Worm (Caenorhabditis elegans) whole organism, early embryonic: ENCODE measurements around the gene algn-2.

Experiments
- B0310.2 ChIP-seq: sonication (generic microtip); optimal IDR thresholded peaks from 2 replicates; lab custom pipeline; 2016; ENCODE audit warnings: mild to moderate bottlenecking, missing genetic modification characterization, missing compliant biosample characterization
- F13C5.2 ChIP-seq: sonication (generic microtip); optimal IDR thresholded peaks from 2 replicates; lab custom pipeline; 2017; ENCODE audit warnings: mild to moderate bottlenecking, missing genetic modification characterization, inconsistent platforms, missing compliant biosample characterization
- aly-1 ChIP-seq: sonication (generic microtip); optimal IDR thresholded peaks from 2 replicates; lab custom pipeline; 2016; ENCODE audit warnings: missing genetic modification characterization, missing compliant biosample characterization
- ama-1 ChIP-seq: fragments of 150-350 bp; optimal IDR thresholded peaks from 2 replicates; lab custom pipeline; 2014
- ceh-13 ChIP-seq: fragments of 200-800 bp; sonication (Bioruptor generic); optimal IDR thresholded peaks from 2 replicates; lab custom pipeline; 2018; ENCODE audit warnings: mild to moderate bottlenecking, missing genetic modification characterization, missing compliant biosample characterization
- ceh-36 ChIP-seq: sonication (generic microtip); optimal IDR thresholded peaks from 2 replicates; lab custom pipeline; 2016; ENCODE audit warnings: missing genetic modification characterization, inconsistent platforms, missing compliant biosample characterization
- ets-7 ChIP-seq: sonication (generic microtip); optimal IDR thresholded peaks from 2 replicates; lab custom pipeline; 2016; ENCODE audit warnings: missing genotype, missing genetic modification characterization, missing compliant biosample characterization
- flt-1 ChIP-seq: fragments of 200-800 bp; sonication (Bioruptor generic); IDR thresholded peaks from 2 replicates; pipeline ENCODE4 v1.3.6; 2022; ENCODE audit warnings: missing genetic modification characterization, missing compliant biosample characterization
- hmbx-1 ChIP-seq: sonication (generic microtip); optimal IDR thresholded peaks from 2 replicates; lab custom pipeline; 2016; ENCODE audit warnings: mild to moderate bottlenecking, missing genetic modification characterization, missing compliant biosample characterization
- hmg-4 ChIP-seq: fragments of 200-800 bp; sonication (Bioruptor generic); optimal IDR thresholded peaks from 2 replicates; lab custom pipeline; 2018; ENCODE audit warnings: mild to moderate bottlenecking, missing genetic modification characterization, missing compliant biosample characterization
- hnd-1 ChIP-seq: sonication (generic microtip); optimal IDR thresholded peaks from 2 replicates; lab custom pipeline; 2016; ENCODE audit warnings: missing genetic modification characterization, missing compliant biosample characterization
- pes-1 ChIP-seq: fragments of 200-800 bp; sonication (Bioruptor generic); IDR thresholded peaks from 2 replicates; pipeline ENCODE4 v1.3.6; 2022; ENCODE audit warnings: missing genetic modification reagents, missing genetic modification characterization, missing compliant biosample characterization
- scrt-1 ChIP-seq: fragments of 200-800 bp; sonication (Bioruptor generic); IDR thresholded peaks from 2 replicates; pipeline ENCODE4 v1.3.6; 2022; ENCODE audit warnings: missing genetic modification characterization, missing compliant biosample characterization
- sea-1 ChIP-seq: fragments of 200-800 bp; sonication (Bioruptor generic); conservative IDR thresholded peaks from 2 replicates; pipeline ENCODE4 v1.3.6; 2022; ENCODE audit warnings: missing genetic modification characterization, missing compliant biosample characterization
- tbx-11 ChIP-seq: fragments of 200-800 bp; sonication (Bioruptor generic); IDR thresholded peaks from 2 replicates; pipeline ENCODE4 v1.3.6; 2022; ENCODE audit warnings: missing genetic modification characterization, missing compliant biosample characterization
- tbx-37 ChIP-seq: fragments of 200-800 bp; sonication (Bioruptor generic); conservative IDR thresholded peaks from 2 replicates; pipeline ENCODE4 v1.3.6; 2022; ENCODE audit warnings: missing genetic modification reagents, missing genetic modification characterization, missing compliant biosample characterization
- tra-4 ChIP-seq: sonication (generic microtip); optimal IDR thresholded peaks from 2 replicates; lab custom pipeline; 2017; ENCODE audit warnings: missing genetic modification characterization, missing compliant biosample characterization

The algn-2 gene

DNA sequence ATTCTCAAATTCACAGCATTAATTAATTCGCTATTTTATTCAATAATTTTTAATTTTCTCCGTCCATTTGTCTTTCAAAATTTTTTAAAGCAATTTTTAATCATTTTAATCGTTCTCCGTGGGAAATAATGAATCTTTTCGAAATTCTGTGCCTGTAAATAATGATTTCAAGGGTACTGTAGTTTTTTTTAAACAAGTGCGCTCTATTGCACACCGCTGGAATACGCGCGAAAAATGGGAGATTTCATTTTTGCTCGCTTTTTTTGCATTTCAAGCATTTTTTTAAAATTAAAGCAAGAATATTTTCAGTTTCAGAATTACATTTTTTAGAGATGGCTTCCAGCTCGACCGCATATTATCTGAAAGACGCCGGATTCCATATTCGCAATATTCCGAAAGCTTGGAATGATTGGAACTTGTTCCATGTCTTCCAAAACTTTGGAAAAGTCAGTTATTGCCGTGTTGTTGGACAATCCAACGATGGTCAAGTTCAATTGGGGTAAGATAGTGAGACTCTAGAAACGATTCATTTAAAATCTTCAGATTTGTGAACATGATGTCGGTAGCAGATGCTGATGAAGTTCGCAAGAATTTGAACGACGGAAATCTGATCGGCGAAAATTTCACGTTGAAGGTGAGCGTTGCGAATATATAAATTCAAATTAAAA, 46.0 kb downstream of the algn-2 start, which contains the start of gene tofu-6:
tofu-6 (plus strand) TSS at position 302 of the 668 bp plus-strand sequence.
- TF ChIP-seq ama-1 (lab: Kevin White, UChicago) = peak; percentile 92
- TF ChIP-seq tbx-37 (GFP tag; lab: Robert Waterston, UW) = no peak
- TF ChIP-seq tra-4 = no peak
- TF ChIP-seq ets-7 = no peak
- peak; percentile 19 for TF ChIP-seq aly-1
- no peak for TF ChIP-seq B0310.2

DNA sequence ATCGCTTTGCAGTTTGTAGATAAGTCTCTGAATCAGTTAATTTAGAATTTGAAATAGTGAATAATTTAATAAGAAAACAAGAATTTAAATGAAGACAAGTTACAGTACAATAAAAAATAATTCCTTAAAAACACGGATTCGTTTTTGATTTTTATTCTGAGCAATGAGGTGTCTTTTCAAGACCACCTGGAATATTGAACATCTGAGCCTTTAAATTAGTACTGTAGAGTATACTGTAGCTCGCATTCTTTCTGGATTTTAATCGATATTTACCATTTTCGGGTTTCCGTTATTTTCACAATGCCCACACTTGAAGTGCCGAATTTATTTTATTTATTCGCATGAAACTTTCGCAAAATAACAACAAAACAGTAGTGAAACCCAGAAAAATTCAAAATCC, 48.8 kb downstream of the algn-2 start, which contains the start of gene F07F6.7:
F07F6.7 (minus strand) TSS at position 27 of the 400 bp plus-strand sequence.
- TF ChIP-seq F13C5.2 (tag; lab: Kevin White, UChicago) (no peak), tra-4 (no peak), tbx-11 (no peak), flt-1 (no peak), ceh-36 (tag; lab: Kevin White, UChicago) (no peak), scrt-1 (GFP tag; lab: Robert Waterston, UW) (no peak), pes-1 (GFP tag; lab: Robert Waterston, UW) (no peak), hnd-1 (tag; lab: Kevin White, UChicago) (no peak), ama-1 (lab: Kevin White, UChicago) (no peak), hmg-4 (GFP tag; lab: Kevin White, UChicago) (no peak), B0310.2 (no peak), hmbx-1 (no peak), aly-1 (no peak), ets-7 (no peak), ceh-13 (GFP tag; lab: Kevin White, UChicago) (no peak), sea-1 (no peak), tbx-37 (GFP tag; lab: Robert Waterston, UW) (no peak)

DNA sequence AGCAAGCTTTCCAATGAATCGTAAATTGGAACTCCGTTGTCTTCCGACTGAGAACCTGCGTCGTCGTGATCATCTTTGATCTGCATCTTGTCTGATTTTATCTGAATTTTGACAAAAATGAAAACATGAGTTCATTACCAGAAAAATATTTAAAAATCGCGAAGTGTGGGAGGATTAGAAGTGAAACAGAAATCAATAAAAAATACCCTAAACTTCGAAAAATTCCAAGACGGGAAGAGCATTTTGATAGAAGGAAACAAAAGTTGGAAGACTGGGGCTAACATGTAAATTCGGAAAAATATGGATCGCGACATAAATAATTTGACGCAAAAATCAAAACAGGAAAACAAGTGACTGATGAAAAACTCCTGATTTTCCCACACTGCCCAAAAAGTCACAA, 50.6 kb downstream of the algn-2 start, which contains the start of gene F07F6.8:
F07F6.8 (minus strand) TSS at position 101 of the 400 bp plus-strand sequence.
- no peak for TF ChIP-seq B0310.2
- no peak for TF ChIP-seq hnd-1 (tag; lab: Kevin White, UChicago)
- TF ChIP-seq scrt-1 (GFP tag; lab: Robert Waterston, UW) = no peak
- TF ChIP-seq hmg-4 (GFP tag; lab: Kevin White, UChicago) = no peak
- TF ChIP-seq F13C5.2 (tag; lab: Kevin White, UChicago) = no peak
- TF ChIP-seq ets-7 = no peak
- TF ChIP-seq pes-1 (GFP tag; lab: Robert Waterston, UW) = no peak
- TF ChIP-seq ama-1 (lab: Kevin White, UChicago) = no peak
- TF ChIP-seq tra-4 = no peak
- TF ChIP-seq ceh-36 (tag; lab: Kevin White, UChicago) = no peak
- TF ChIP-seq hmbx-1 = no peak
- TF ChIP-seq aly-1 = no peak
- TF ChIP-seq tbx-11 = no peak
- TF ChIP-seq flt-1 = no peak
- TF ChIP-seq sea-1 = no peak
- no peak for TF ChIP-seq ceh-13 (GFP tag; lab: Kevin White, UChicago)
- no peak for TF ChIP-seq tbx-37 (GFP tag; lab: Robert Waterston, UW)

DNA sequence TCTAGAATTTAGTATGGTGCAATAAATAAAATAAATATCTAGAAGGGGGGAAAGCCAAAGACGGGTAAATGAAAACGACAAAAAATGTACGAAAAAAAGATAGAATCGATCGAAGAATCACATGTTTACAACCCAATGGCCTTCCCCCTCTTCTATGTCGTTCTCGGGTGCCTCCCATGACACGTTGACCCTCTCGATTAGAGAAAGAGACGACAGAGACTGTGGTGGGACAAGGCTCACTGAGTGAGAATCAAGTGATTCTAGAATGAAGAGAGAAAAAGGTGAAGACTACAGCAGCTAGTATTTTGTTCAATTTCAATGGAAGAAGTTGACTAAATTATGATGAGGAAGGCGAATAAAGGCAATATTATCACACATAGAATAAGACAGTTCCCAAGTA, 51.0 kb downstream of the algn-2 start:
- TF ChIP-seq hmg-4 (GFP tag; lab: Kevin White, UChicago) (peak; percentile 36), tbx-11 (no peak)

DNA sequence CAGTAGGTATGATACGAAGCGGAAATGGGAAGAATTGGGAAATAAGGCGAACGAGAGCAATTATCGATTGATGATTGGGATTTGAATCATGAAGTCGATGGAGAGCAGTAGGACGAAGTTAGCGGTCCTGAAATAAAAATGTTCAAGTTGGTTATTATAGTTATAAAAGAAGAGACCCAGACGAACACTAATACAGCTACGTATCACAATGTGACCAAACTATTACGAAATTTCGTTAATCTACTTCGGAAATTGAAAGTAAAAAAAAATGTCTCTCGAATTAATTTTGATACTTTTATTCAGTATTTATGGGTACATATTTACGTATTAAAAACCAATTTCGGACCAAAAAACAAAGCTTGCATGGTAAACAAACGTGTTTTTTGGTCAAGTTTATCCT, 51.4 kb downstream of the algn-2 start:
- TF ChIP-seq scrt-1 (GFP tag; lab: Robert Waterston, UW) (no peak), ama-1 (lab: Kevin White, UChicago) (no peak), hmbx-1 (no peak), F13C5.2 (tag; lab: Kevin White, UChicago) (no peak), pes-1 (GFP tag; lab: Robert Waterston, UW) (no peak), sea-1 (no peak), ceh-13 (GFP tag; lab: Kevin White, UChicago) (no peak), tbx-11 (no peak), aly-1 (no peak)
